Comparison of ENCODE assay signal across 2 fruit fly cellular contexts in genomic region chrX:8057299-8057730, dm6.
TF ChIP-seq lines count a peak whose summit lies in the region.

No protein-coding gene starts in this region.

TF ChIP-seq in whole organism, embryonic, 481 proteins besides CTCF, POLR2A, EP300 and RAD21 (continued from another document and continues in another):
- TF ChIP-seq hbn (GFP tag; IDR thresholded peaks at IDR 0.05; lab: Robert Waterston, UW; ENCODE audit: partially characterized antibody): no peak
- peak; percentile 46 for TF ChIP-seq nau (GFP tag; optimal IDR thresholded peaks at IDR 0.05; lab: Kevin White, UChicago)
- peak; percentile 29 for TF ChIP-seq CG2875 (GFP tag; optimal IDR thresholded peaks at IDR 0.05; lab: Kevin White, UChicago)
- peak; percentile 63 for TF ChIP-seq scrt (GFP tag; optimal IDR thresholded peaks at IDR 0.05; lab: Kevin White, UChicago)
- no peak for TF ChIP-seq CG12299 (tag; optimal IDR thresholded peaks at IDR 0.05; lab: Kevin White, UChicago)
- peak in 1 of 2 experiments; percentile 53 for TF ChIP-seq crp (GFP tag; optimal IDR thresholded peaks at IDR 0.05; lab: Kevin White, UChicago)
- TF ChIP-seq CG14441 (GFP tag; IDR thresholded peaks at IDR 0.05; lab: Robert Waterston, UW): peak; percentile 65
- TF ChIP-seq CG14050 (GFP tag; IDR thresholded peaks at IDR 0.05; lab: Robert Waterston, UW): peak; percentile 33; the same call in 2 of the 3 replicates
- TF ChIP-seq caup (GFP tag; optimal IDR thresholded peaks at IDR 0.05; lab: Kevin White, UChicago; ENCODE audit: severe bottlenecking): peak; percentile 72
- peak; percentile 40 for TF ChIP-seq Dad (GFP tag; optimal IDR thresholded peaks at IDR 0.05; lab: Kevin White, UChicago)
- peak; percentile 86 for TF ChIP-seq CG2678 (tag; optimal IDR thresholded peaks at IDR 0.05; lab: Kevin White, UChicago)
- no peak for TF ChIP-seq ash1 (GFP tag; optimal IDR thresholded peaks at IDR 0.05; lab: Kevin White, UChicago)
- TF ChIP-seq pnt (GFP tag; optimal IDR thresholded peaks at IDR 0.05; lab: Kevin White, UChicago): peak; percentile 71
- peak; percentile 79 for TF ChIP-seq Hmr (GFP tag; optimal IDR thresholded peaks at IDR 0.05; lab: Kevin White, UChicago)
- no peak for TF ChIP-seq Hr39 (optimal IDR thresholded peaks at IDR 0.05; lab: Kevin White, UChicago)
- peak; percentile 77 for TF ChIP-seq Rfx (GFP tag; IDR thresholded peaks at IDR 0.05; lab: Robert Waterston, UW)
- TF ChIP-seq CG10431 (GFP tag; optimal IDR thresholded peaks at IDR 0.05; lab: Kevin White, UChicago): no peak
- no peak for TF ChIP-seq CG6791 (GFP tag; IDR thresholded peaks at IDR 0.05; lab: Robert Waterston, UW; ENCODE audit: partially characterized antibody)
- no peak for TF ChIP-seq stwl (tag; optimal IDR thresholded peaks at IDR 0.05; lab: Kevin White, UChicago)
- TF ChIP-seq Bdp1 (GFP tag; optimal IDR thresholded peaks at IDR 0.05; lab: Kevin White, UChicago): peak; percentile 48
- peak; percentile 30 for TF ChIP-seq chn (GFP tag; optimal IDR thresholded peaks at IDR 0.05; lab: Kevin White, UChicago)
- peak; percentile 32 for TF ChIP-seq CG14667 (GFP tag; IDR thresholded peaks at IDR 0.05; lab: Robert Waterston, UW)
- peak; percentile 75 for TF ChIP-seq CG16863 (GFP tag; optimal IDR thresholded peaks at IDR 0.05; lab: Kevin White, UChicago)
- TF ChIP-seq HHEX (GFP tag; optimal IDR thresholded peaks at IDR 0.05; lab: Kevin White, UChicago): peak; percentile 73
- no peak for TF ChIP-seq CG1832 (GFP tag; optimal IDR thresholded peaks at IDR 0.05; lab: Kevin White, UChicago)
- no peak for TF ChIP-seq wdn (GFP tag; IDR thresholded peaks at IDR 0.05; lab: Robert Waterston, UW)
- no peak for TF ChIP-seq CG7963 (GFP tag; IDR thresholded peaks at IDR 0.05; lab: Robert Waterston, UW; ENCODE audit: partially characterized antibody)
- TF ChIP-seq Myb (GFP tag; optimal IDR thresholded peaks at IDR 0.05; lab: Kevin White, UChicago): peak; percentile 59
- TF ChIP-seq CG1647 (GFP tag; optimal IDR thresholded peaks at IDR 0.05; lab: Kevin White, UChicago): peak; percentile 66
- no peak for TF ChIP-seq pzg (GFP tag; optimal IDR thresholded peaks at IDR 0.05; lab: Kevin White, UChicago)
- peak; percentile 45 for TF ChIP-seq HmgZ (tag; optimal IDR thresholded peaks at IDR 0.05; lab: Kevin White, UChicago)
- TF ChIP-seq CG18262 (tag; optimal IDR thresholded peaks at IDR 0.05; lab: Kevin White, UChicago): peak; percentile 84
- TF ChIP-seq Tbp (GFP tag; optimal IDR thresholded peaks at IDR 0.05; lab: Kevin White, UChicago): no peak
- TF ChIP-seq ham (GFP tag; IDR thresholded peaks at IDR 0.05; lab: Robert Waterston, UW): 0 out of 2 replicates have a peak, but pooled peaks have one; percentile 33
- TF ChIP-seq Antp (GFP tag; optimal IDR thresholded peaks at IDR 0.05; lab: Kevin White, UChicago): peak; percentile 69
- TF ChIP-seq Eip74EF (GFP tag; optimal IDR thresholded peaks at IDR 0.05; lab: Kevin White, UChicago): peak in 1 of 2 experiments; percentile 61
- TF ChIP-seq CG11560 (tag; IDR thresholded peaks at IDR 0.05; lab: Robert Waterston, UW): peak; percentile 57; the same call in 1 of the 3 replicates
- no peak for TF ChIP-seq BEAF-32 (GFP tag; optimal IDR thresholded peaks at IDR 0.05; lab: Kevin White, UChicago)
- TF ChIP-seq Gsc (GFP tag; IDR thresholded peaks at IDR 0.05; lab: Robert Waterston, UW): no peak
- TF ChIP-seq ttk (GFP tag; IDR thresholded peaks at IDR 0.05; lab: Robert Waterston, UW): peak; percentile 39; the same call in 1 of the 2 replicates
- TF ChIP-seq shn (GFP tag; optimal IDR thresholded peaks at IDR 0.05; lab: Kevin White, UChicago): peak; percentile 86
- peak; percentile 61 to 78 for TF ChIP-seq chif (GFP tag; optimal IDR thresholded peaks at IDR 0.05; lab: Kevin White, UChicago)
- peak; percentile 59 for TF ChIP-seq HmgD (GFP tag; optimal IDR thresholded peaks at IDR 0.05; lab: Kevin White, UChicago)
- TF ChIP-seq CG17359 (tag; optimal IDR thresholded peaks at IDR 0.05; lab: Kevin White, UChicago): peak; percentile 64
- no peak for TF ChIP-seq Jarid2 (GFP tag; optimal IDR thresholded peaks at IDR 0.05; lab: Kevin White, UChicago)
- TF ChIP-seq sob (GFP tag; IDR thresholded peaks at IDR 0.05; lab: Robert Waterston, UW): peak; percentile 53
- peak; percentile 68 for TF ChIP-seq CG9876 (GFP tag; optimal IDR thresholded peaks at IDR 0.05; lab: Kevin White, UChicago)
- TF ChIP-seq CG32767 (GFP tag; IDR thresholded peaks at IDR 0.05; lab: Robert Waterston, UW): 0 out of 2 replicates have a peak, but pooled peaks have one; percentile 10
- TF ChIP-seq vfl (GFP tag; optimal IDR thresholded peaks at IDR 0.05; lab: Kevin White, UChicago): peak; percentile 41
- peak; percentile 25 for TF ChIP-seq CG6765 (GFP tag; optimal IDR thresholded peaks at IDR 0.05; lab: Kevin White, UChicago)
- peak; percentile 32 for TF ChIP-seq psq (GFP tag; optimal IDR thresholded peaks at IDR 0.05; lab: Kevin White, UChicago)
- TF ChIP-seq Hand (GFP tag; optimal IDR thresholded peaks at IDR 0.05; lab: Kevin White, UChicago): peak; percentile 37
- TF ChIP-seq CG5180 (GFP tag; optimal IDR thresholded peaks at IDR 0.05; lab: Kevin White, UChicago): peak; percentile 61
- peak; percentile 83 for TF ChIP-seq grau (tag; optimal IDR thresholded peaks at IDR 0.05; lab: Kevin White, UChicago)
- peak; percentile 63 to 88 for TF ChIP-seq dpn (GFP tag; optimal IDR thresholded peaks at IDR 0.05; lab: Kevin White, UChicago)
- peak; percentile 41; the same call in 1 of the 2 replicates for TF ChIP-seq seq (GFP tag; IDR thresholded peaks at IDR 0.05; lab: Robert Waterston, UW)
- TF ChIP-seq sens-2 (GFP tag; IDR thresholded peaks at IDR 0.05; lab: Robert Waterston, UW): no peak
- TF ChIP-seq mld (GFP tag; IDR thresholded peaks at IDR 0.05; lab: Robert Waterston, UW; ENCODE audit: partially characterized antibody): no peak
- TF ChIP-seq onecut (GFP tag; IDR thresholded peaks at IDR 0.05; lab: Robert Waterston, UW): peak; percentile 27; the same call in 1 of the 2 replicates
- peak; percentile 44 for TF ChIP-seq jing (GFP tag; optimal IDR thresholded peaks at IDR 0.05; lab: Kevin White, UChicago)
- no peak for TF ChIP-seq ara (GFP tag; IDR thresholded peaks at IDR 0.05; lab: Robert Waterston, UW)
- peak; percentile 55 for TF ChIP-seq CG10147 (GFP tag; optimal IDR thresholded peaks at IDR 0.05; lab: Kevin White, UChicago)
- peak; percentile 60 for TF ChIP-seq cato (GFP tag; optimal IDR thresholded peaks at IDR 0.05; lab: Kevin White, UChicago; ENCODE audit: borderline replicate concordance)
- TF ChIP-seq CG8388 (GFP tag; optimal IDR thresholded peaks at IDR 0.05; lab: Kevin White, UChicago): peak; percentile 50

TF ChIP-seq in whole organism, prepupa, 60 proteins besides CTCF, POLR2A, EP300 and RAD21 (continued from another document):
- TF ChIP-seq Hr38 (GFP tag; optimal IDR thresholded peaks at IDR 0.05; lab: Kevin White, UChicago) (no peak), esn (GFP tag; optimal IDR thresholded peaks at IDR 0.05; lab: Kevin White, UChicago) (peak; percentile 79), Hr39 (GFP tag; optimal IDR thresholded peaks at IDR 0.05; lab: Kevin White, UChicago) (peak; percentile 80), CG11762 (GFP tag; optimal IDR thresholded peaks at IDR 0.05; lab: Kevin White, UChicago; ENCODE audit: insufficient read depth) (peak; percentile 49), Eip93F (GFP tag; optimal IDR thresholded peaks at IDR 0.05; lab: Kevin White, UChicago) (peak; percentile 26), CG6792 (GFP tag; optimal IDR thresholded peaks at IDR 0.05; lab: Kevin White, UChicago) (peak; percentile 56), CG4318 (GFP tag; optimal IDR thresholded peaks at IDR 0.05; lab: Kevin White, UChicago) (peak; percentile 84)
